Fruit fly (Drosophila melanogaster) whole organism: ENCODE data around the gene Zdhhc8.

ENCODE experiments used
- EcR ChIP-seq, 2 experiments: fragments of >200 bp; optimal IDR thresholded peaks; 2 replicates each; lab custom pipeline; 2017; ENCODE audit warnings: missing biosample characterization in 2 of 2, missing genetic modification characterization in 2 of 2, missing genetic modification reagents in 2 of 2
- pan ChIP-seq: fragments of >200 bp; optimal IDR thresholded peaks from 2 replicates; lab custom pipeline; 2017

dm6 chrX:9296518-9296917 lies 59.5 kb downstream of the Zdhhc8 start:
- TF ChIP-seq pan (lab: Kevin White, UChicago) = no peak
- no peak for TF ChIP-seq EcR (GFP tag; optimal IDR thresholded peaks at IDR 0.05; lab: Kevin White, UChicago)
